Worm (Caenorhabditis elegans): ENCODE data around the gene enu-3.5.

The enu-3.5 gene

DNA sequence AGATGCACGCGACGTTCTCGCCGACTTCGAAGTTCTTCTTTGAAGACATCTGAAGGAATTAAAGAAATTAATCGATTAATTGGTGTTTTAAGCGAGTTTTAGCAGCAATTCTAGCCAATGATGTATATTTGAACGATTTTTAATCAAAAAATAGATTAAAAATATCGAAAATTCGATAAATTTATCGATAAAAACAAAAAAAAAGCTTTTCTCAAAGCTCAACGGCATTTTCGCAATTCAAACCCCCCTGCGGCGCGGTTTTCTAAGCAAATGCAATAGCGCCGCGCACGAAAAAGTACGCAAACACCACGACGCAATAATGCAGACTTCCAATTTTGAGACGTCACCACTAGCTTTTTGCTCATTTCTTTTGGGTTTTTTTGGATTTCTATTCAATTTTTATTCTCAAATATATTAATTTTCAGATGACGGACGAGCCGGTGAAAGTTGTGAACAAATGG is 3.4 kb upstream of the enu-3.5 start, which contains the start of the genes mrg-1 and spcs-2 (continued):
- peak; percentile 97 for TF ChIP-seq mes-2 (tag; optimal IDR thresholded peaks at IDR 0.05; ENCODE audit: poor library complexity, severe bottlenecking)
- peak; percentile 98 for TF ChIP-seq aha-1 (tag)
- TF ChIP-seq tra-1 (GFP tag; IDR thresholded peaks at IDR 0.05) = no peak
- TF ChIP-seq sdz-12 (GFP tag; optimal IDR thresholded peaks at IDR 0.05) = no peak
- TF ChIP-seq dmd-8 (GFP tag; IDR thresholded peaks at IDR 0.05) = no peak
- peak; percentile 74 for TF ChIP-seq ceh-20 (GFP tag; IDR thresholded peaks at IDR 0.05)
- no peak for TF ChIP-seq ZK546.5 (tag; optimal IDR thresholded peaks at IDR 0.05)
- no peak for TF ChIP-seq F44E2.7 (GFP tag; IDR thresholded peaks at IDR 0.05)
- TF ChIP-seq duxl-1 (tag; optimal IDR thresholded peaks at IDR 0.05; ENCODE audit: poor library complexity) = peak; percentile 75
- TF ChIP-seq T20F7.1 (GFP tag; optimal IDR thresholded peaks at IDR 0.05) = no peak
- no peak for TF ChIP-seq daf-12 (tag; optimal IDR thresholded peaks at IDR 0.05)
- TF ChIP-seq rbr-2 (tag; optimal IDR thresholded peaks at IDR 0.05) = peak; percentile 87
- peak in 1 of 2 experiments; percentile 47 for TF ChIP-seq mdl-1 (tag; optimal IDR thresholded peaks at IDR 0.05)
- TF ChIP-seq snpc-1.2 (GFP tag; IDR thresholded peaks at IDR 0.05) = 0 out of 2 replicates have a peak, but pooled peaks have one; percentile 25
- peak; percentile 71 for TF ChIP-seq F37D6.2 (tag; optimal IDR thresholded peaks at IDR 0.05)
- TF ChIP-seq nhr-77 (tag; optimal IDR thresholded peaks at IDR 0.05) = peak; percentile 61
- TF ChIP-seq mdt-29 (GFP tag; IDR thresholded peaks at IDR 0.05) = no peak
- TF ChIP-seq lsy-2 (tag; optimal IDR thresholded peaks at IDR 0.05) = peak; percentile 75 to 94
- peak; percentile 59 for TF ChIP-seq lin-15B (tag; optimal IDR thresholded peaks at IDR 0.05)
- TF ChIP-seq skn-1 (tag; optimal IDR thresholded peaks at IDR 0.05) = no peak
- 0 out of 2 replicates have a peak, but pooled peaks have one; percentile 35 for TF ChIP-seq zfp-3 (GFP tag; conservative IDR thresholded peaks at IDR 0.05)
- TF ChIP-seq nhr-11 (tag; optimal IDR thresholded peaks at IDR 0.05) = peak; percentile 35
- TF ChIP-seq fkh-10 (GFP tag; optimal IDR thresholded peaks at IDR 0.05) = peak; percentile 74
- TF ChIP-seq ctbp-1 (GFP tag; IDR thresholded peaks at IDR 0.05) = peak; percentile 75
- no peak for TF ChIP-seq lin-39 (tag; optimal IDR thresholded peaks at IDR 0.05)
- TF ChIP-seq lin-1 (GFP tag; IDR thresholded peaks at IDR 0.05) = peak; percentile 37; the same call in 1 of the 2 replicates
- peak; percentile 95 for TF ChIP-seq lin-13 (GFP tag; optimal IDR thresholded peaks at IDR 0.05)
- peak; percentile 79 for TF ChIP-seq vab-7 (GFP tag; IDR thresholded peaks at IDR 0.05)
- no peak for TF ChIP-seq zip-11 (GFP tag; IDR thresholded peaks at IDR 0.05)
- no peak for TF ChIP-seq unc-39 (tag; optimal IDR thresholded peaks at IDR 0.05)

ce11 chrIII:12875653-12876052 is 2.3 kb upstream of the enu-3.5 start:
- TF ChIP-seq dmd-8 (GFP tag; IDR thresholded peaks at IDR 0.05) = no peak
- peak; percentile 50 for TF ChIP-seq lin-38 (GFP tag; IDR thresholded peaks at IDR 0.05)
- TF ChIP-seq lsy-2 (tag; optimal IDR thresholded peaks at IDR 0.05) = peak in 1 of 2 experiments; percentile 5
- TF ChIP-seq nhr-48 (tag; optimal IDR thresholded peaks at IDR 0.05) = no peak
- TF ChIP-seq lin-13 (GFP tag; optimal IDR thresholded peaks at IDR 0.05) = peak; percentile 15
- TF ChIP-seq attf-4 (tag; optimal IDR thresholded peaks at IDR 0.05) = no peak
- no peak for TF ChIP-seq tag-97 (GFP tag; IDR thresholded peaks at IDR 0.05)
- TF ChIP-seq cey-2 (tag; optimal IDR thresholded peaks at IDR 0.05; ENCODE audit: borderline replicate concordance, insufficient read depth) = no peak
- peak; percentile 37 for TF ChIP-seq unc-130 (GFP tag; optimal IDR thresholded peaks at IDR 0.05)

ce11 chrIII:12880704-12881103 is 2.7 kb downstream of the enu-3.5 start:
- TF ChIP-seq daf-12 (tag; optimal IDR thresholded peaks at IDR 0.05) (no peak), Y75B8A.6 (GFP tag; IDR thresholded peaks at IDR 0.05) (0 out of 2 replicates have a peak, but pooled peaks have one; percentile 6), R02D3.7 (tag; optimal IDR thresholded peaks at IDR 0.05) (no peak)

Data from whole organism, L4 larva.